Worm (Caenorhabditis elegans) whole organism, L4 larva: ENCODE data around the gene F36G9.3.
A peak's percentile ranks its signal among the peaks of the same experiment; 100 is the strongest.

Experiments
- F26F4.8 ChIP-seq: fragments of 200-800 bp; sonication (Bioruptor generic); conservative IDR thresholded peaks from 2 replicates; pipeline ENCODE4 v1.3.6; 2022; ENCODE audit warnings: missing genetic modification characterization, missing compliant biosample characterization
- F37D6.2 ChIP-seq: sonication (generic microtip); optimal IDR thresholded peaks from 2 replicates; lab custom pipeline; 2016; ENCODE audit warnings: mild to moderate bottlenecking, missing genetic modification characterization, missing compliant biosample characterization
- F49E8.2 ChIP-seq: sonication (generic microtip); optimal IDR thresholded peaks from 2 replicates; lab custom pipeline; 2016; ENCODE audit warnings: missing compliant biosample characterization, mild to moderate bottlenecking, missing genetic modification characterization, borderline replicate concordance
- T20F7.1 ChIP-seq: fragments of 200-800 bp; sonication (Bioruptor generic); optimal IDR thresholded peaks from 2 replicates; lab custom pipeline; 2018; ENCODE audit warnings: mild to moderate bottlenecking, missing genetic modification characterization, missing compliant biosample characterization
- T26A8.4 ChIP-seq: fragments of 200-800 bp; sonication (Bioruptor generic); IDR thresholded peaks from 2 replicates; pipeline ENCODE4 v1.3.6; 2022; ENCODE audit warnings: missing genetic modification characterization, missing compliant biosample characterization
- Y105C5A.15 ChIP-seq: fragments of 200-800 bp; sonication (Bioruptor generic); IDR thresholded peaks from 2 replicates; pipeline ENCODE4 v1.3.6; 2022; ENCODE audit warnings: missing genetic modification characterization, missing compliant biosample characterization
- Y5F2A.4 ChIP-seq: fragments of 200-800 bp; sonication (Bioruptor generic); optimal IDR thresholded peaks from 2 replicates; lab custom pipeline; 2018; ENCODE audit warnings: mild to moderate bottlenecking, missing genetic modification characterization, missing compliant biosample characterization
- ZK337.2 ChIP-seq: fragments of 200-800 bp; sonication (Bioruptor generic); IDR thresholded peaks from 2 replicates; pipeline ENCODE4 v1.3.6; 2022; ENCODE audit warnings: missing genetic modification reagents, missing genetic modification characterization, missing compliant biosample characterization
- ceh-32 ChIP-seq: sonication (generic microtip); optimal IDR thresholded peaks from 2 replicates; lab custom pipeline; 2016; ENCODE audit warnings: mild to moderate bottlenecking, missing genetic modification characterization, missing compliant biosample characterization; ENCODE audit not compliant: poor library complexity
- ceh-44 ChIP-seq: fragments of 200-800 bp; sonication (Bioruptor generic); IDR thresholded peaks from 2 replicates; pipeline ENCODE4 v1.3.6; 2022; ENCODE audit warnings: missing genetic modification reagents, missing genetic modification characterization, missing compliant biosample characterization
- ceh-62 ChIP-seq: sonication (generic microtip); optimal IDR thresholded peaks from 2 replicates; lab custom pipeline; 2017; ENCODE audit warnings: missing biosample characterization, missing genetic modification characterization
- ctbp-1 ChIP-seq: fragments of 200-800 bp; sonication (Bioruptor generic); IDR thresholded peaks from 2 replicates; pipeline ENCODE4 v1.3.6; 2022; ENCODE audit warnings: missing genetic modification reagents, missing genetic modification characterization, missing compliant biosample characterization
- dmd-8 ChIP-seq: fragments of 200-800 bp; sonication (Bioruptor generic); IDR thresholded peaks from 2 replicates; pipeline ENCODE4 v1.3.6; 2022; ENCODE audit warnings: missing genetic modification characterization, missing compliant biosample characterization
- dpl-1 ChIP-seq: fragments of 150-350 bp; optimal IDR thresholded peaks from 2 replicates; lab custom pipeline; 2014; ENCODE audit warnings: missing biosample characterization, missing genetic modification reagents, missing genetic modification characterization
- duxl-1 ChIP-seq: sonication (generic microtip); optimal IDR thresholded peaks from 2 replicates; lab custom pipeline; 2016; ENCODE audit warnings: mild to moderate bottlenecking, missing genetic modification characterization, moderate library complexity, missing compliant biosample characterization; ENCODE audit not compliant: poor library complexity
- lin-29 ChIP-seq: fragments of 200-800 bp; sonication (Bioruptor generic); IDR thresholded peaks from 2 replicates; pipeline ENCODE4 v1.3.6; 2022; ENCODE audit warnings: missing genetic modification reagents, missing genetic modification characterization, missing compliant biosample characterization
- lin-38 ChIP-seq: fragments of 200-800 bp; sonication (Bioruptor generic); IDR thresholded peaks from 2 replicates; pipeline ENCODE4 v1.3.6; 2022; ENCODE audit warnings: missing genetic modification reagents, missing genetic modification characterization, missing compliant biosample characterization
- lir-3 ChIP-seq: sonication (generic microtip); optimal IDR thresholded peaks from 2 replicates; lab custom pipeline; 2016; ENCODE audit warnings: mild to moderate bottlenecking, missing genetic modification characterization, missing compliant biosample characterization
- madf-5 ChIP-seq, 2 experiments: fragments of 200-800 bp; sonication (Bioruptor generic); IDR thresholded peaks; 2 replicates each; pipeline ENCODE4 v1.3.6; 2022; ENCODE audit warnings: missing compliant biosample characterization in 2 of 2, missing genetic modification characterization in 2 of 2
- mdt-29 ChIP-seq: fragments of 200-800 bp; sonication (Bioruptor generic); IDR thresholded peaks from 2 replicates; pipeline ENCODE4 v1.3.6; 2022; ENCODE audit warnings: missing genetic modification reagents, missing genetic modification characterization, missing compliant biosample characterization
- mep-1 ChIP-seq: fragments of 150-350 bp; sonication (generic microtip); optimal IDR thresholded peaks from 3 replicates; lab custom pipeline; 2014; ENCODE audit warnings: missing biosample characterization, missing genetic modification characterization
- mes-2 ChIP-seq: sonication (generic microtip); optimal IDR thresholded peaks from 2 replicates; lab custom pipeline; 2016; ENCODE audit warnings: missing genotype, mild to moderate bottlenecking, missing genetic modification characterization, missing compliant biosample characterization; ENCODE audit not compliant: poor library complexity, severe bottlenecking
- mxl-2 ChIP-seq: fragments of 200-800 bp; sonication (Bioruptor generic); conservative IDR thresholded peaks from 2 replicates; pipeline ENCODE4 v1.3.6; 2022; ENCODE audit warnings: missing genetic modification reagents, missing genetic modification characterization, missing compliant biosample characterization
- nhr-10 ChIP-seq: fragments of 150-350 bp; optimal IDR thresholded peaks from 2 replicates; lab custom pipeline; 2014; ENCODE audit warnings: missing biosample characterization, missing genetic modification characterization
- nhr-102 ChIP-seq: sonication (generic microtip); optimal IDR thresholded peaks from 2 replicates; lab custom pipeline; 2016; ENCODE audit warnings: mild to moderate bottlenecking, missing genetic modification characterization, moderate library complexity, missing compliant biosample characterization
- nhr-237 ChIP-seq: sonication (generic microtip); optimal IDR thresholded peaks from 2 replicates; lab custom pipeline; 2017; ENCODE audit warnings: missing biosample characterization, missing genetic modification characterization
- nhr-28 ChIP-seq: fragments of 150-350 bp; optimal IDR thresholded peaks from 2 replicates; lab custom pipeline; 2014; ENCODE audit warnings: missing biosample characterization, missing genetic modification characterization
- nhr-48 ChIP-seq: sonication (generic microtip); optimal IDR thresholded peaks from 2 replicates; lab custom pipeline; 2016; ENCODE audit warnings: mild to moderate bottlenecking, missing genetic modification characterization, missing compliant biosample characterization
- nhr-76 ChIP-seq: fragments of 150-350 bp; optimal IDR thresholded peaks from 2 replicates; lab custom pipeline; 2014; ENCODE audit warnings: missing biosample characterization, missing genetic modification characterization
- nhr-77 ChIP-seq: fragments of 150-350 bp; optimal IDR thresholded peaks from 2 replicates; lab custom pipeline; 2014; ENCODE audit warnings: missing biosample characterization, missing genetic modification characterization
- rbr-2 ChIP-seq: sonication (generic microtip); optimal IDR thresholded peaks from 2 replicates; lab custom pipeline; 2016; ENCODE audit warnings: missing genotype, missing genetic modification characterization, missing compliant biosample characterization
- set-16 ChIP-seq: fragments of 200-800 bp; sonication (Bioruptor generic); IDR thresholded peaks from 2 replicates; pipeline ENCODE4 v1.3.6; 2022; ENCODE audit warnings: missing genetic modification reagents, missing genetic modification characterization, missing compliant biosample characterization
- unc-130 ChIP-seq: sonication (generic microtip); optimal IDR thresholded peaks from 2 replicates; lab custom pipeline; 2016; ENCODE audit warnings: missing genetic modification reagents, missing genetic modification characterization, missing compliant biosample characterization
- unc-62 ChIP-seq, 3 experiments: fragments of 150-350 bp in 1 of 3; sonication (generic microtip); optimal IDR thresholded peaks in 2 of 3; peaks in 1 of 3; 1 replicate in 1 of 3; 2 replicates in 2 of 3; lab custom pipeline; 2014 to 2017; ENCODE audit warnings: missing biosample characterization in 3 of 3, missing genetic modification characterization in 3 of 3, missing genetic modification reagents in 3 of 3, missing genotype in 1 of 3
- vab-7 ChIP-seq: fragments of 200-800 bp; sonication (Bioruptor generic); IDR thresholded peaks from 2 replicates; pipeline ENCODE4 v1.3.6; 2022; ENCODE audit warnings: missing genetic modification reagents, missing genetic modification characterization, missing compliant biosample characterization
- zag-1 ChIP-seq: fragments of 150-350 bp; optimal IDR thresholded peaks from 2 replicates; lab custom pipeline; 2014; ENCODE audit warnings: missing biosample characterization, missing genetic modification characterization
- zfp-2 ChIP-seq: sonication (generic microtip); optimal IDR thresholded peaks from 2 replicates; lab custom pipeline; 2016; ENCODE audit warnings: mild to moderate bottlenecking, missing genetic modification characterization, missing compliant biosample characterization

The F36G9.3 gene

DNA sequence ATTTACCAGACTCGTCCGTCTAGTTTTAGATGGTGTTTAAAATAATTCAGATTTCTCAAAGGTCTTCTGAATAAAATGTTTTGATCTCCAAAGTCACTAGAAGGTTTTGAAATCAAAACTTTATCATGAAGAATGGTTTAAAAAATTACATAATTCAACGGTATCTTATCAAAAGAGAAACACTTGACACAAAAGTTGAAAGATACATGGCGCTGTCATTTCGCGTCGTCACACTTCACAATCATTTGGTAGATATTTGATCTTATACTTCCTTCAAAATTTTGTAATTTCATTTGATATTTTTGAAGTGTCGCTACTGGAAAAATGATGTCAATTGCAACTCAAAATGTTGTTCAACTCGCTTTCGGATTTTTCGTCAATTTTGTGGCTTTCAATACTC lies at the start of gene F36G9.3:
Gene F36G9.3, plus strand, starts transcription at position 301 of the 400 bp plus-strand sequence.
- TF ChIP-seq mdt-29 (GFP tag; lab: Robert Waterston, UW): no peak
- TF ChIP-seq T26A8.4 (GFP tag; lab: Robert Waterston, UW): no peak
- TF ChIP-seq ctbp-1: no peak
- TF ChIP-seq ZK337.2 (GFP tag; lab: Robert Waterston, UW): no peak
- TF ChIP-seq unc-130 (GFP tag; lab: Kevin White, UChicago): no peak
- no peak for TF ChIP-seq mes-2
- no peak for TF ChIP-seq lin-38 (GFP tag; lab: Robert Waterston, UW)
- no peak for TF ChIP-seq nhr-77 (tag; lab: Kevin White, UChicago)
- no peak for TF ChIP-seq ceh-44 (GFP tag; lab: Robert Waterston, UW)
- no peak for TF ChIP-seq nhr-10 (tag; lab: Kevin White, UChicago)
- TF ChIP-seq zfp-2 (tag; lab: Kevin White, UChicago): no peak
- no peak for TF ChIP-seq zag-1
- TF ChIP-seq dmd-8: no peak
- TF ChIP-seq nhr-48 (tag; lab: Kevin White, UChicago): no peak
- TF ChIP-seq Y105C5A.15 (GFP tag; lab: Robert Waterston, UW): no peak

DNA sequence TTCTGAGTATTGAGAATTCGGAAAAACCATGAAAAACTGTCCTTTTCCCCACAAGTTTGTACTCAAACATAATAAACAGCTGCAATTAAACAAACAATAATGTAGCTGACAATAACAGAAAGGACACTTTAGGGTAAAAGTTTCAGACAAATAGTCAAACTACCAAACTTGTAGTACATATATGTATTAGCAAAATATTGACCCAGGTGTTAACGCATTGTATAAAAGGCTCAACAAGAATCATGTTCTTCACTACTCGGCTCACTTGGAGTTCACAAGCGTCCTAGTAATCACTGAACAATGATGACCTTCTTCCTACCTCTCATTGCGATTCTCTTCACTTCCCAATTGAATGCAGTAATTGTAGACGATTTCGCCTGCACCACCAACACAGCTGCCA lies 45.4 kb upstream of the F36G9.3 start, which contains the start of gene F35E8.6:
Gene F35E8.6, plus strand, starts transcription at position 301 of the 400 bp plus-strand sequence.
- TF ChIP-seq lir-3 (tag; lab: Kevin White, UChicago): no peak
- TF ChIP-seq Y5F2A.4: no peak
- no peak for TF ChIP-seq duxl-1
- TF ChIP-seq ceh-62 (tag; lab: Kevin White, UChicago): no peak
- TF ChIP-seq mxl-2 (GFP tag; lab: Robert Waterston, UW): no peak
- no peak for TF ChIP-seq vab-7
- TF ChIP-seq rbr-2 (tag; lab: Kevin White, UChicago): no peak

DNA sequence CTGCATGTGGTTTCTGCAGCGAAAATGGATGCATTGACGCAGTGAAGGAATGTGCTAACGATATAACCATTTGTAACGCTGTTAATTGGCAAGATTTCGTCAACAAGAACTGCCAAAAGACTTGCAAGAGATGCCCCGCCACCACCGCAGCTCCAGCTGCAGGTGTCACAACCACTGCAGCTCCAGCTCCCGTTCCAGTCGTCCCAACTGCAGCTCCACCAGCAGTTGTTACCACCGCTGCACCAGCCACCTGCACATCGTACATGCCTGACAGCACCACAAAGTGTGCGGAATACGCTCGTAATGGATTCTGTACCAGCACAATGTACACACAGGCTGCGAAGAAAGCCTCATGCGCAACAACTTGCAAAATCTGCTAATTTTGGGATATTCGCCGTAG lies 44.5 kb upstream of the F36G9.3 start:
- peak; percentile 58 for TF ChIP-seq set-16 (GFP tag; lab: Robert Waterston, UW)
- no peak for TF ChIP-seq T20F7.1 (GFP tag; lab: Kevin White, UChicago)

DNA sequence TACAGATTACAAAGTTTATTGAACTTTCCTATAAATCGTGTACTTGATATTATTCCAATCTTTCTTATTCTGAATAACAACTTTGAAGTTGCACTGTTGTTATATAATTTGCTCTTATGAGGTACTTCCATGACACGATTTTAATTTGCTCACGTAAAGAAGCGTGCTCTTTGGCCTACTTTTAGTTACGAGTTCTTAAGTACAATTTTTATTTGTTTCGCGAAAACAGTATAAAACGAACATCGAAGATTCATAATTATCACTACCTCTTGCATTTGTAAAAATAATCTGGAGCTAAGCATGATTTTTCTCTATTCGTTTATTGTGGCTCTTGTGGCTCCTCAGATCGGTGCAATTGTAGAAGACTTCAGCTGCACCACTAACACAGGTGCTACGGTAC lies 43.5 kb upstream of the F36G9.3 start, which contains the start of gene F35E8.7:
Gene F35E8.7, plus strand, starts transcription at position 301 of the 400 bp plus-strand sequence.
- TF ChIP-seq mep-1 (tag; lab: Kevin White, UChicago): no peak
- no peak for TF ChIP-seq nhr-237 (tag; lab: Kevin White, UChicago)
- no peak for TF ChIP-seq ceh-32 (tag; lab: Kevin White, UChicago)
- TF ChIP-seq unc-62 (GFP tag; optimal IDR thresholded peaks at IDR 0.05 in 1 of 2; lab: Kevin White, UChicago): no peak
- no peak for TF ChIP-seq unc-62 (tag; optimal IDR thresholded peaks at IDR 0.05; lab: Kevin White, UChicago)
- no peak for TF ChIP-seq nhr-28
- no peak for TF ChIP-seq nhr-76
- no peak for TF ChIP-seq F37D6.2 (tag; lab: Kevin White, UChicago)
- TF ChIP-seq madf-5 (GFP tag; IDR thresholded peaks at IDR 0.05; lab: Robert Waterston, UW): no peak
- TF ChIP-seq dpl-1 (GFP tag; lab: Kevin White, UChicago): no peak
- no peak for TF ChIP-seq nhr-102 (tag; lab: Kevin White, UChicago)
- no peak for TF ChIP-seq F49E8.2 (tag; lab: Kevin White, UChicago)
- no peak for TF ChIP-seq lin-29 (GFP tag; lab: Robert Waterston, UW)
- TF ChIP-seq F26F4.8 (GFP tag; lab: Robert Waterston, UW): no peak
- TF ChIP-seq Y5F2A.4: no peak
- no peak for TF ChIP-seq set-16 (GFP tag; lab: Robert Waterston, UW)
